Worm (Caenorhabditis elegans): Measurements from ENCODE around the gene F46B6.2.

DNA sequence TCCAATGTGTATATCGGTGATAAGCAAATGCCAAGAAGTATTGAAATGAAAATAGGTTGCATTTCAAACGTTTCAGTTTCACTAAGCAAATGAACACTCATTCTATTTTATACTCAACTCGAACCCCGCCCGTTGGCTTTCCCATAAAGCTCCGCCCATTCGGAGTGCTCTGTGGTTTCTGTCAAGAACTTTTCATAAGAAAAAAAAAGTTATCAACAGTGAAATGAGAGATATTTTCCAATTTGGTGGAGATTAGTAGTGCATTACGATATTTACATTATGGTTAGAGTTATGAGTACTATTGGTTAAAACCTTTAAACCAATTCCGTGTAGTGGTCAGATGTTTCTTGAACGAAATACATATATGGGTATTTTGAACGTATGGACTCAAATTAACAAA lies 21.8 kb upstream of the F46B6.2 start, which contains the start of gene F58E6.4:
- TF ChIP-seq F57A8.1 (GFP tag; optimal IDR thresholded peaks at IDR 0.05) (no peak), T26A5.8 (tag; optimal IDR thresholded peaks at IDR 0.05) (no peak), pha-4 (tag; optimal IDR thresholded peaks at IDR 0.05) (no peak), hrde-1 (tag; optimal IDR thresholded peaks at IDR 0.05; ENCODE audit: borderline replicate concordance) (no peak), F39B2.1 (GFP tag; IDR thresholded peaks at IDR 0.05) (no peak), tlf-1 (GFP tag; optimal IDR thresholded peaks at IDR 0.05) (no peak), unc-130 (GFP tag; optimal IDR thresholded peaks at IDR 0.05) (no peak), mcd-1 (GFP tag; IDR thresholded peaks at IDR 0.05) (no peak), F55B11.4 (tag; optimal IDR thresholded peaks at IDR 0.05; ENCODE audit: borderline replicate concordance, insufficient read depth) (no peak), aptf-2 (GFP tag; conservative IDR thresholded peaks at IDR 0.05) (no peak), dpff-1 (tag; optimal IDR thresholded peaks at IDR 0.05) (no peak), Y56A3A.18 (GFP tag; IDR thresholded peaks at IDR 0.05) (no peak)
